Worm (Caenorhabditis elegans) whole organism, early embryonic: ENCODE measurements around the gene Y61A9LA.10.

Source experiments
- F13C5.2 ChIP-seq: sonication (generic microtip); optimal IDR thresholded peaks from 2 replicates; lab custom pipeline; 2017; ENCODE audit warnings: mild to moderate bottlenecking, missing genetic modification characterization, inconsistent platforms, missing compliant biosample characterization
- aly-1 ChIP-seq: sonication (generic microtip); optimal IDR thresholded peaks from 2 replicates; lab custom pipeline; 2016; ENCODE audit warnings: missing genetic modification characterization, missing compliant biosample characterization
- ama-1 ChIP-seq: fragments of 150-350 bp; optimal IDR thresholded peaks from 2 replicates; lab custom pipeline; 2014
- ceh-36 ChIP-seq: sonication (generic microtip); optimal IDR thresholded peaks from 2 replicates; lab custom pipeline; 2016; ENCODE audit warnings: missing genetic modification characterization, inconsistent platforms, missing compliant biosample characterization
- ets-7 ChIP-seq: sonication (generic microtip); optimal IDR thresholded peaks from 2 replicates; lab custom pipeline; 2016; ENCODE audit warnings: missing genotype, missing genetic modification characterization, missing compliant biosample characterization
- flt-1 ChIP-seq: fragments of 200-800 bp; sonication (Bioruptor generic); IDR thresholded peaks from 2 replicates; pipeline ENCODE4 v1.3.6; 2022; ENCODE audit warnings: missing genetic modification characterization, missing compliant biosample characterization
- hmbx-1 ChIP-seq: sonication (generic microtip); optimal IDR thresholded peaks from 2 replicates; lab custom pipeline; 2016; ENCODE audit warnings: mild to moderate bottlenecking, missing genetic modification characterization, missing compliant biosample characterization
- hmg-4 ChIP-seq: fragments of 200-800 bp; sonication (Bioruptor generic); optimal IDR thresholded peaks from 2 replicates; lab custom pipeline; 2018; ENCODE audit warnings: mild to moderate bottlenecking, missing genetic modification characterization, missing compliant biosample characterization
- scrt-1 ChIP-seq: fragments of 200-800 bp; sonication (Bioruptor generic); IDR thresholded peaks from 2 replicates; pipeline ENCODE4 v1.3.6; 2022; ENCODE audit warnings: missing genetic modification characterization, missing compliant biosample characterization
- tra-4 ChIP-seq: sonication (generic microtip); optimal IDR thresholded peaks from 2 replicates; lab custom pipeline; 2017; ENCODE audit warnings: missing genetic modification characterization, missing compliant biosample characterization

- no peak for TF ChIP-seq ama-1 (lab: Kevin White, UChicago)
- TF ChIP-seq flt-1 (GFP tag; lab: Robert Waterston, UW), result no peak
- TF ChIP-seq tra-4 (tag; lab: Kevin White, UChicago), result no peak
- TF ChIP-seq ets-7 (tag; lab: Kevin White, UChicago), result no peak
- no peak for TF ChIP-seq aly-1 (tag; lab: Kevin White, UChicago)
- TF ChIP-seq F13C5.2 (tag; lab: Kevin White, UChicago), result no peak
- TF ChIP-seq scrt-1 (GFP tag; lab: Robert Waterston, UW), result no peak
- no peak for TF ChIP-seq ceh-36
- no peak for TF ChIP-seq hmbx-1 (tag; lab: Kevin White, UChicago)
- no peak for TF ChIP-seq hmg-4 (GFP tag; lab: Kevin White, UChicago)
These were observed 45.5 kb downstream of the Y61A9LA.10 start, which contains the start of gene sut-2 for ce11 chrV:4569999-4570627.
